Worm (Caenorhabditis elegans): ENCODE data around the gene srb-3.

srb-3 gene

ce11 chrII:5166738-5167137, at the start of gene srb-3:
srb-3 (minus strand) TSS chrII:5166838.
- no peak for TF ChIP-seq him-1 (tag; optimal IDR thresholded peaks at IDR 0.05)

ce11 chrII:5212675-5213074, 46.0 kb upstream of the srb-3 start, which contains the start of gene C34F11.1:
C34F11.1 (plus strand) TSS chrII:5212975.
- TF ChIP-seq him-1 (tag; optimal IDR thresholded peaks at IDR 0.05) (no peak), W03F9.2 (tag; optimal IDR thresholded peaks at IDR 0.05) (no peak), dao-5 (tag; optimal IDR thresholded peaks at IDR 0.05) (no peak)

ce11 chrII:5211970-5212369, 45.3 kb upstream of the srb-3 start, which contains the start of gene C34F11.2:
C34F11.2 (plus strand) TSS chrII:5212270.
- TF ChIP-seq him-1 (tag; optimal IDR thresholded peaks at IDR 0.05) (no peak), W03F9.2 (tag; optimal IDR thresholded peaks at IDR 0.05) (no peak), dao-5 (tag; optimal IDR thresholded peaks at IDR 0.05) (no peak)

ce11 chrII:5210830-5211229, 44.2 kb upstream of the srb-3 start, which contains the start of gene C34F11.8:
C34F11.8 (minus strand) TSS chrII:5210964.
- TF ChIP-seq W03F9.2 (tag; optimal IDR thresholded peaks at IDR 0.05) (no peak), dao-5 (tag; optimal IDR thresholded peaks at IDR 0.05) (no peak), him-1 (tag; optimal IDR thresholded peaks at IDR 0.05) (no peak)

ce11 chrII:5209122-5209521, 42.5 kb upstream of the srb-3 start:
- TF ChIP-seq W03F9.2 (tag; optimal IDR thresholded peaks at IDR 0.05) (no peak), dao-5 (tag; optimal IDR thresholded peaks at IDR 0.05) (no peak), him-1 (tag; optimal IDR thresholded peaks at IDR 0.05) (no peak)

ce11 chrII:5205286-5205685, 38.6 kb upstream of the srb-3 start:
- no peak for TF ChIP-seq him-1 (tag; optimal IDR thresholded peaks at IDR 0.05)
- no peak for TF ChIP-seq W03F9.2 (tag; optimal IDR thresholded peaks at IDR 0.05)
- TF ChIP-seq dao-5 (tag; optimal IDR thresholded peaks at IDR 0.05): no peak

- no peak for TF ChIP-seq him-1 (tag; optimal IDR thresholded peaks at IDR 0.05)
- no peak for TF ChIP-seq W03F9.2 (tag; optimal IDR thresholded peaks at IDR 0.05)
- no peak for TF ChIP-seq dao-5 (tag; optimal IDR thresholded peaks at IDR 0.05)
Observed at ce11 chrII:5202930-5203329, 36.3 kb upstream of the srb-3 start, which contains the start of gene ampd-1. ampd-1 (plus strand) TSS chrII:5203322.

ce11 chrII:5201922-5202562, 35.4 kb upstream of the srb-3 start:
- TF ChIP-seq W03F9.2 (tag; optimal IDR thresholded peaks at IDR 0.05): no peak
- no peak for TF ChIP-seq dao-5 (tag; optimal IDR thresholded peaks at IDR 0.05)

- TF ChIP-seq dao-5 (tag; optimal IDR thresholded peaks at IDR 0.05): no peak
- no peak for TF ChIP-seq him-1 (tag; optimal IDR thresholded peaks at IDR 0.05)
- no peak for TF ChIP-seq W03F9.2 (tag; optimal IDR thresholded peaks at IDR 0.05)
Observed at ce11 chrII:5200987-5201582, 34.4 kb upstream of the srb-3 start.

ce11 chrII:5199497-5199896, 32.9 kb upstream of the srb-3 start, which contains the start of gene msp-50:
msp-50 (plus strand) TSS chrII:5199797.
- TF ChIP-seq dao-5 (tag; optimal IDR thresholded peaks at IDR 0.05): no peak
- TF ChIP-seq W03F9.2 (tag; optimal IDR thresholded peaks at IDR 0.05): no peak
- no peak for TF ChIP-seq him-1 (tag; optimal IDR thresholded peaks at IDR 0.05)

ce11 chrII:5195504-5195903, 28.9 kb upstream of the srb-3 start, which contains the start of gene C34F11.5:
C34F11.5 (plus strand) TSS chrII:5195804.
- TF ChIP-seq him-1 (tag; optimal IDR thresholded peaks at IDR 0.05) (no peak), dao-5 (tag; optimal IDR thresholded peaks at IDR 0.05) (no peak), W03F9.2 (tag; optimal IDR thresholded peaks at IDR 0.05) (no peak)

ce11 chrII:5194066-5194465, 27.4 kb upstream of the srb-3 start, which contains the start of gene msp-49:
msp-49 (plus strand) TSS chrII:5194366.
- TF ChIP-seq him-1 (tag; optimal IDR thresholded peaks at IDR 0.05) (no peak), dao-5 (tag; optimal IDR thresholded peaks at IDR 0.05) (no peak), W03F9.2 (tag; optimal IDR thresholded peaks at IDR 0.05) (no peak)

- no peak for TF ChIP-seq dao-5 (tag; optimal IDR thresholded peaks at IDR 0.05)
- no peak for TF ChIP-seq him-1 (tag; optimal IDR thresholded peaks at IDR 0.05)
- TF ChIP-seq W03F9.2 (tag; optimal IDR thresholded peaks at IDR 0.05): no peak
Observed at ce11 chrII:5191766-5192165, 25.1 kb upstream of the srb-3 start.

- TF ChIP-seq dao-5 (tag; optimal IDR thresholded peaks at IDR 0.05) (no peak), W03F9.2 (tag; optimal IDR thresholded peaks at IDR 0.05) (no peak), him-1 (tag; optimal IDR thresholded peaks at IDR 0.05) (no peak)
Observed at ce11 chrII:5187934-5188333, 21.3 kb upstream of the srb-3 start.

Measured in whole organism, L4/young adult.